Fruit fly (Drosophila melanogaster) Kc167 (cell line): ENCODE measurements around the gene Vsx1.

Source experiments
- insv ChIP-seq: fragments of >200 bp; optimal IDR thresholded peaks from 3 replicates; lab custom pipeline; 2018; ENCODE audit warnings: missing external identifiers
- psq ChIP-seq: fragments of >200 bp; optimal IDR thresholded peaks from 2 replicates; lab custom pipeline; 2017; ENCODE audit warnings: missing external identifiers

DNA sequence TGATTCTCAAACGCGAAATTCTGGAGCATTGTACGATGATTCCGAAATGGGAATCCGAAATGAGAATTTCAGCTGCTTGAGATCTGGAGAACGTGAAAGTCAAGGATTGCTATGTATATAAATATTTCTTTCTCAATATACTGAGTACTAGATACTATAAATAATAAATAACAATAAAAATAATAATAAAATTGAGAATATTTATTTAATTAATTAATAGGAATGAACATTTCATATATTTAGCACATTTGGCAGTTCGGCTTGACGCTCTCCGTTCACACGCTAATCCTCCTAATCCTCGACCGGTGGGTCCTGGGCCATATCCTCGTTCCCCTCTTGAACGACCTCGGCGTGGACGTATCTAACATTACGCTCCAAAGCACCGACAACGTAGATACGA is 20.3 kb downstream of the Vsx1 start, which contains the start of gene CG34435:
- no peak for TF ChIP-seq psq (lab: Kevin White, UChicago)
- no peak for TF ChIP-seq insv (lab: Kevin White, UChicago)
